Worm (Caenorhabditis elegans) whole organism, young adult: ENCODE results near the gene ZC317.2.
"Not testable (repeated sequence)": the region's sequence is repeated elsewhere in the genome, so short reads cannot be mapped to it uniquely, and the experiment has no call there.

Source experiments
- B0019.2 ChIP-seq: fragments of 200-800 bp; sonication (Bioruptor generic); conservative IDR thresholded peaks from 2 replicates; pipeline ENCODE4 v1.3.6; 2022; ENCODE audit warnings: missing genetic modification reagents, missing genetic modification characterization, missing compliant biosample characterization
- C17E4.6 ChIP-seq: fragments of 200-800 bp; sonication (Bioruptor generic); IDR thresholded peaks from 2 replicates; pipeline ENCODE4 v1.3.6; 2022; ENCODE audit warnings: missing genetic modification reagents, missing genetic modification characterization, missing compliant biosample characterization
- D2030.7 ChIP-seq: fragments of 200-800 bp; sonication (Bioruptor generic); IDR thresholded peaks from 2 replicates; pipeline ENCODE4 v1.3.6; 2022; ENCODE audit warnings: missing genetic modification reagents, missing genetic modification characterization, missing compliant biosample characterization
- T07F8.4 ChIP-seq: sonication (generic microtip); optimal IDR thresholded peaks from 2 replicates; lab custom pipeline; 2016; ENCODE audit warnings: mild to moderate bottlenecking, missing genetic modification characterization, moderate library complexity, missing compliant biosample characterization
- Y95B8A.8 ChIP-seq: fragments of 200-800 bp; sonication (Bioruptor generic); IDR thresholded peaks from 2 replicates; pipeline ENCODE4 v1.3.6; 2022; ENCODE audit warnings: missing genetic modification reagents, missing genetic modification characterization, missing compliant biosample characterization
- attf-6 ChIP-seq: fragments of 200-800 bp; sonication (Bioruptor generic); IDR thresholded peaks from 2 replicates; pipeline ENCODE4 v1.3.6; 2022; ENCODE audit warnings: missing genetic modification reagents, missing genetic modification characterization, missing compliant biosample characterization
- bed-1 ChIP-seq: fragments of 200-800 bp; sonication (Bioruptor generic); IDR thresholded peaks from 2 replicates; pipeline ENCODE4 v1.3.6; 2022; ENCODE audit warnings: missing genetic modification reagents, missing genetic modification characterization, missing compliant biosample characterization
- cebp-2 ChIP-seq: fragments of 200-800 bp; sonication (Bioruptor generic); IDR thresholded peaks from 2 replicates; pipeline ENCODE4 v1.3.6; 2022; ENCODE audit warnings: missing genetic modification characterization, missing compliant biosample characterization
- ceh-27 ChIP-seq: fragments of 200-800 bp; sonication (Bioruptor generic); optimal IDR thresholded peaks from 2 replicates; lab custom pipeline; 2018; ENCODE audit warnings: mild to moderate bottlenecking, missing genetic modification characterization, moderate library complexity, missing compliant biosample characterization
- ceh-58 ChIP-seq: fragments of 200-800 bp; sonication (Bioruptor generic); IDR thresholded peaks from 2 replicates; pipeline ENCODE4 v1.3.6; 2022; ENCODE audit warnings: missing genetic modification characterization, missing compliant biosample characterization
- ceh-91 ChIP-seq: fragments of 200-800 bp; sonication (Bioruptor generic); IDR thresholded peaks from 2 replicates; pipeline ENCODE4 v1.3.6; 2022; ENCODE audit warnings: missing genetic modification reagents, missing genetic modification characterization, missing compliant biosample characterization
- dox-1 ChIP-seq: fragments of 200-800 bp; sonication (Bioruptor generic); IDR thresholded peaks from 2 replicates; pipeline ENCODE4 v1.3.6; 2022; ENCODE audit warnings: missing genetic modification reagents, missing genetic modification characterization, missing compliant biosample characterization
- fkh-3 ChIP-seq: sonication (generic microtip); optimal IDR thresholded peaks from 2 replicates; lab custom pipeline; 2016; ENCODE audit warnings: mild to moderate bottlenecking, missing genetic modification characterization, missing compliant biosample characterization
- hrde-1 ChIP-seq: sonication (generic microtip); optimal IDR thresholded peaks from 2 replicates; lab custom pipeline; 2016; ENCODE audit warnings: missing genetic modification characterization, mild to moderate bottlenecking, missing compliant biosample characterization, moderate library complexity, missing genotype, missing genetic modification reagents, borderline replicate concordance
- let-526 ChIP-seq: fragments of 200-800 bp; sonication (Bioruptor generic); IDR thresholded peaks from 2 replicates; pipeline ENCODE4 v1.3.6; 2022; ENCODE audit warnings: missing genetic modification reagents, missing genetic modification characterization, missing compliant biosample characterization
- let-607 ChIP-seq, 2 experiments: fragments of 200-800 bp in 1 of 2; sonication (Bioruptor generic) in 1 of 2; sonication (generic microtip) in 1 of 2; optimal IDR thresholded peaks; 2 replicates each; lab custom pipeline; 2016 to 2018; ENCODE audit warnings: mild to moderate bottlenecking in 2 of 2, missing compliant biosample characterization in 2 of 2, missing genetic modification characterization in 2 of 2, moderate library complexity in 2 of 2, missing genotype in 1 of 2
- madf-10 ChIP-seq: sonication (generic microtip); optimal IDR thresholded peaks from 2 replicates; lab custom pipeline; 2016; ENCODE audit warnings: mild to moderate bottlenecking, missing genetic modification characterization, missing compliant biosample characterization
- madf-3 ChIP-seq: fragments of 200-800 bp; sonication (Bioruptor generic); IDR thresholded peaks from 2 replicates; pipeline ENCODE4 v1.3.6; 2022; ENCODE audit warnings: missing genetic modification reagents, missing genetic modification characterization, missing compliant biosample characterization
- madf-6 ChIP-seq: fragments of 200-800 bp; sonication (Bioruptor generic); IDR thresholded peaks from 2 replicates; pipeline ENCODE4 v1.3.6; 2022; ENCODE audit warnings: missing genetic modification reagents, missing genetic modification characterization, missing compliant biosample characterization
- mcd-1 ChIP-seq: fragments of 200-800 bp; sonication (Bioruptor generic); IDR thresholded peaks from 2 replicates; pipeline ENCODE4 v1.3.6; 2022; ENCODE audit warnings: missing genetic modification reagents, missing genetic modification characterization, missing compliant biosample characterization
- mel-28 ChIP-seq: sonication (generic microtip); optimal IDR thresholded peaks from 2 replicates; lab custom pipeline; 2016; ENCODE audit warnings: borderline replicate concordance, mild to moderate bottlenecking, missing genetic modification characterization, missing compliant biosample characterization
- mes-4 ChIP-seq: sonication (generic microtip); optimal IDR thresholded peaks from 2 replicates; lab custom pipeline; 2016; ENCODE audit warnings: missing genotype, missing genetic modification characterization, missing compliant biosample characterization
- nfya-2 ChIP-seq: fragments of 200-800 bp; sonication (Bioruptor generic); IDR thresholded peaks from 2 replicates; pipeline ENCODE4 v1.3.6; 2022; ENCODE audit warnings: missing genetic modification reagents, missing genetic modification characterization, missing compliant biosample characterization
- nfyb-1 ChIP-seq: fragments of 200-800 bp; sonication (Bioruptor generic); IDR thresholded peaks from 2 replicates; pipeline ENCODE4 v1.3.6; 2022; ENCODE audit warnings: missing genetic modification reagents, missing genetic modification characterization, missing compliant biosample characterization
- pbrm-1 ChIP-seq: fragments of 200-800 bp; sonication (Bioruptor generic); IDR thresholded peaks from 2 replicates; pipeline ENCODE4 v1.3.6; 2022; ENCODE audit warnings: missing genetic modification reagents, missing genetic modification characterization, missing compliant biosample characterization
- pha-4 ChIP-seq: fragments of 150-350 bp; sonication (generic microtip); optimal IDR thresholded peaks from 2 replicates; lab custom pipeline; 2014; ENCODE audit warnings: missing biosample characterization, missing genetic modification reagents, missing genetic modification characterization
- rcor-1 ChIP-seq: fragments of 200-800 bp; sonication (Bioruptor generic); IDR thresholded peaks from 2 replicates; pipeline ENCODE4 v1.3.6; 2022; ENCODE audit warnings: missing genetic modification reagents, missing genetic modification characterization, missing compliant biosample characterization
- snpc-1.1 ChIP-seq: sonication (generic microtip); optimal IDR thresholded peaks from 2 replicates; lab custom pipeline; 2017; ENCODE audit warnings: missing genetic modification characterization, mild to moderate bottlenecking, missing compliant biosample characterization, antibody characterized with exemption, moderate library complexity, missing genotype, missing genetic modification reagents; ENCODE audit not compliant: insufficient read depth
- somi-1 ChIP-seq: fragments of 200-800 bp; sonication (Bioruptor generic); optimal IDR thresholded peaks from 2 replicates; lab custom pipeline; 2018; ENCODE audit warnings: mild to moderate bottlenecking, missing genetic modification characterization, missing compliant biosample characterization
- tbp1 ChIP-seq: fragments of 200-800 bp; sonication (Bioruptor generic); optimal IDR thresholded peaks from 2 replicates; lab custom pipeline; 2018; ENCODE audit warnings: mild to moderate bottlenecking, missing genetic modification characterization, missing compliant biosample characterization
- xnd-1 ChIP-seq: sonication (generic microtip); optimal IDR thresholded peaks from 2 replicates; lab custom pipeline; 2016; ENCODE audit warnings: missing genotype, missing genetic modification reagents, missing genetic modification characterization, missing compliant biosample characterization
- zfh-2 ChIP-seq: fragments of 200-800 bp; sonication (Bioruptor generic); conservative IDR thresholded peaks from 2 replicates; pipeline ENCODE4 v1.3.6; 2022; ENCODE audit warnings: missing genetic modification reagents, missing genetic modification characterization, missing compliant biosample characterization
- ztf-6 ChIP-seq: fragments of 200-800 bp; sonication (Bioruptor generic); IDR thresholded peaks from 2 replicates; pipeline ENCODE4 v1.3.6; 2022; ENCODE audit warnings: missing genetic modification reagents, missing genetic modification characterization, missing compliant biosample characterization

ZC317.2 gene

DNA sequence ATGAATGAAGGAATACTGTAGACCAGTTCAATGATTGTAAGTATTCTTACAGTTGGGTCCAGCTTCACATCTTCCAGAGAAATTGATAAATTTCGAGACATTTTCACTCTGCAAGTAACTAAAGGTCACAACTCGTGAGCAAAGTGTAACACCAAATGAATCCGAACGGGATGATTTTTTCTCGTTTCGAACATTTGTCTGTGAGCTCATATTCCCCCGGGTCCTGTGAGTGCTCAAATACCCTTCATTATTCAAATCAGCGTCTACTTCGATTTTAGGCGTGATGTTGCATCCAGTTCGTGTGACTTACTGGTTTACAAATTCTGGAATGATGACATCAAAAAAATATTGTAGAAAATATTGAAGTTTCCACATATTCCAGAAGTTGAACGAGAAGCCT is 5.4 kb downstream of the ZC317.2 start, which contains the start of gene srg-68:
Gene srg-68 (minus strand): TSS at position 101 of the 400 bp plus-strand sequence.
- no peak for TF ChIP-seq dox-1 (GFP tag; lab: Robert Waterston, UW)
- TF ChIP-seq Y95B8A.8 (GFP tag; lab: Robert Waterston, UW) = no peak

DNA sequence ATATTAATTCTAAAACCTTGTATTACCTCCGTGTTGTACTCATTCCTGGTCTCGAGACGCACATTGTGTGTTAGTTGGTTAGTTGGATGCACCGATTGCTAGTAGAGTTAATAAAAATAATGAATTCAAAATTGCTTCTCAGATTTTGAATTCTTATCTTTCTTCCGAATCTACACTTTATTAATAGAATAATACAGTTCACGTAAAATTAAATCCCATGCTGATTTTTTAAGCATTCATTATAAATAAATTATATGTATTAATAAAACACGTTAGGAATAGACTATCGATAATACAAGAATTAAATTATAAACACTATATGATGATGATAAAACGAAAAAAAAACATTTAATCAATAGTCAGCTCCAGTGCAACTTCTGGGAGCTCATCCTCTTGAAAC is 8.6 kb downstream of the ZC317.2 start, which contains the start of gene ZC317.6:
Gene ZC317.6 (minus strand): TSS at position 101 of the 400 bp plus-strand sequence.
- TF ChIP-seq madf-6; attf-6 (GFP tag; lab: Robert Waterston, UW); C17E4.6 (GFP tag; lab: Robert Waterston, UW): not testable (repeated sequence)

DNA sequence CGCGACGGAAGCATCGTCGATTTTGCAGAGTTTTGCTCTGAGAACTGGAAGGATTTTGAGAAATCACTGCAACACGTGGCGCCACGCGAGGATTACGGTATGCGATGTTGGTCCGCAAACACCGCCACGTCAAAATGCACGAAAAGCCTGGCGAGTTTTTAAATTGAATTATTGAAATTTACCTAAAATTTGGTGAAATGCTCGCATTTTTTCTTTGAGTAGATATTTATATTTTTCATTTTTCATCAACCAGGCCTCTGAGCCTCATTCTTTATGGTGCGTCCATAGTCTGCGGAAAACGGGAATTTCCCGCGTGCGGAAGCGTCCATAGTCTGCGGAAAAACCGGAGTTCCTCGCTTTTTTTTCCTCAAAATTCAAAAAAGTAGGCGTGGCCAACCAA is 11.0 kb downstream of the ZC317.2 start, which contains the start of gene ZC317.7:
Gene ZC317.7 (minus strand): TSS at position 101 of the 400 bp plus-strand sequence.
- not testable (repeated sequence) for TF ChIP-seq pha-4 (tag; lab: Kevin White, UChicago); nfya-2; madf-10 (tag; lab: Kevin White, UChicago)

DNA sequence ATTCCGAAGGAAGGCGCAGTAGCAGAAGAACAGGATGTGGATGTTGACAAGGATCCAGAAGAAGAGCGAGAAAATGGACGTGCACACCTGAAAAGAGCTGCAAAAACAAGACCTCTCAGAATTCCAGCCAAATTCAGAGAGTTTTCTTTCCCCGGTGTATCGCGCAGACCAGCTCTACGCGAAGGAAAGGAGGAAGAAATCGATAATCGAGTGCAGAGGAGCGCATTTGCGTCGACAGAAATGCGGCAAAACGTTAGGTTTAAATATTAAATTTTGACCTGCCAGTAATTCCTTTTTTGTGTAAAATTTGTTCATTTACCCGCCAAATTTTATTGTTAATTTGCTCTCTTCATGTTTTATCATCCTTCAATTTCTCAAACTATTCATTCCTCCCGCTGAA is 17.8 kb downstream of the ZC317.2 start:
- TF ChIP-seq nfya-2 (no peak), fkh-3 (tag; lab: Kevin White, UChicago) (no peak)

DNA sequence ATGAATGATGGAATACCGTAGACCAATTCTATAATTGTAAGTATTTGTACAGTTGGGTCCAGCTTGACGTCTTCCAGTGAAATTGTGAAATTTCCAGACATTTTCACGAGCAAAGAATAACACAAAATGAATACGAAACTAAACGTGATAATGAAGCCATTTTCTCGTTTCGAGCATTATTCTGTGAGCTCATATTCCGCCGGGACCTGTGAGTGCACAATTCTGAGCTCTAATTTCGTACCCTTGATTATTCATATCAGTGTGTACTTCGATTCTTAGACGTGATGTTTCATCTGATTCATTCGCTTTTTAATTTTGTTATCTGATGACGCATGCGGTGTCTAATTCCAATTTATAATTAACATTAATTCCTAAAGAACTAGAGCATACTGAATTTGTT is 22.4 kb downstream of the ZC317.2 start, which contains the start of gene srg-66:
Gene srg-66 (minus strand): TSS at position 101 of the 400 bp plus-strand sequence.
- no peak for TF ChIP-seq tbp1 (GFP tag; lab: Kevin White, UChicago)
- no peak for TF ChIP-seq bed-1 (GFP tag; lab: Robert Waterston, UW)
- TF ChIP-seq mes-4 (tag; lab: Kevin White, UChicago) = no peak
- TF ChIP-seq mcd-1 (GFP tag; lab: Robert Waterston, UW) = no peak
- TF ChIP-seq ceh-27 (GFP tag; lab: Kevin White, UChicago) = no peak
- no peak for TF ChIP-seq D2030.7
- no peak for TF ChIP-seq mel-28
- no peak for TF ChIP-seq nfya-2
- TF ChIP-seq let-607 (tag; optimal IDR thresholded peaks at IDR 0.05; lab: Kevin White, UChicago) = no peak
- TF ChIP-seq, all 124 proteins: peak for 0

DNA sequence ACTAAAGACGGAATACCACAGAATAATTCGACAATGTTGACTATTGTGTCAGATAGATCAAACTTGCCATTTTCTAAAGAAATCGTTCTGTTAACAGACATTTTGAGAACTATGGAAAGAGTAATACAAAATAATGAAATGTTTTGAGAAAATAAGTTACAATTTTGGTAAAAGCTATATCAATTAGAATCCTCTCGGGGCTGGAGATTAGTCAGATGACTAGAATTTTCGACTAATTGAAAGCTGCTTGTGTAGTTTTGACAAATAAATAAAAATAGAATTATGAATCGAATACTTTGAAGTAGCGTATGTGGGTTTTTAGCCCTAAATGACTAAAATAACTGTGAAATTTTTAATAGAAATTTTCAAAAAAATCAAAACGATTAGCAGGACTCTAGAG is 25.0 kb downstream of the ZC317.2 start, which contains the start of gene srg-65:
Gene srg-65 (minus strand): TSS at position 101 of the 400 bp plus-strand sequence.
- TF ChIP-seq B0019.2 (GFP tag; lab: Robert Waterston, UW) (no peak), nfyb-1 (GFP tag; lab: Robert Waterston, UW) (no peak), let-526 (GFP tag; lab: Robert Waterston, UW) (no peak), T07F8.4 (tag; lab: Kevin White, UChicago) (no peak), xnd-1 (tag; lab: Kevin White, UChicago) (no peak), ceh-91 (GFP tag; lab: Robert Waterston, UW) (no peak), zfh-2 (GFP tag; lab: Robert Waterston, UW) (no peak), pbrm-1 (GFP tag; lab: Robert Waterston, UW) (no peak), rcor-1 (GFP tag; lab: Robert Waterston, UW) (no peak), snpc-1.1 (tag; lab: Kevin White, UChicago) (no peak), somi-1 (GFP tag; lab: Kevin White, UChicago) (no peak), ceh-58 (GFP tag; lab: Robert Waterston, UW) (no peak), cebp-2 (GFP tag; lab: Robert Waterston, UW) (no peak), hrde-1 (tag; lab: Kevin White, UChicago) (no peak), ztf-6 (GFP tag; lab: Robert Waterston, UW) (no peak), madf-3 (no peak)
